Fruit fly (Drosophila melanogaster): ENCODE data around the gene Rnb.
A peak's percentile ranks its signal among the peaks of the same experiment; 100 is the strongest.

Gene Rnb

DNA sequence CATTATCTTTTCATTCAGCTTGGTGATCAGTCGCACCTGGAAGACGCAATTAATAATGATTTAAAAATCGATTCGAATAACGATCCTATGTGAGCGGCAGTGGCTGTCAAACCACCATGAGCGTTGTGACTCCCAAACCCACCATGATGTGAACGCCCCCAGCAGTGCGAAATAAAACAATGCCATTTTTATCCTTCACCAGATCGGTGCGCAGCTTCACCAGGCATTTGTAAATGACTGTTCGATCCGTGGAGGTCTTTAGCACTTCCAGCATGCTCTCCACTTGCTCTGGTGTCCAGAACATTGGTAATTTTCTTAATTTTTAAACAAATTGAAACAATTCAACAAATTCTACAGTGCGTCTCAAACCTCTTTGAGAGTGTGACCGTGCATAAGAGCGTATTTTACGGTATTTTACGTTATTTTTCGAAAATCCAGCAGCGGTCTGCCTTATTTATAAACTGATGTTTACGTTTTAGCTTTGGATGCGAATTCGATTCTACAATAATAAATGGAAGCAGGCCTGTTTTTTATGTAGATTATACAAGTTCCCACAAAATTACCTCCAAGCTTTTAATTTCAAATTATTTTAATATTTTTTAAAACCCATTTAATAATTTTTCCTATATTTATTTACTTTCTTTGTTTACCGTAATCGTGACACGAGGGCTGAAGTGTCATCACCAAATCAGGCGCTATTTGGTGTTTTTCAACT, at the start of gene Rnb, which contains the start of gene Drice (continued):
- peak; percentile 45 for TF ChIP-seq Ets96B (tag; optimal IDR thresholded peaks at IDR 0.05)
- TF ChIP-seq CG8319 (GFP tag; optimal IDR thresholded peaks at IDR 0.05), result no peak
- TF ChIP-seq net (GFP tag; optimal IDR thresholded peaks at IDR 0.05), result no peak

DNA sequence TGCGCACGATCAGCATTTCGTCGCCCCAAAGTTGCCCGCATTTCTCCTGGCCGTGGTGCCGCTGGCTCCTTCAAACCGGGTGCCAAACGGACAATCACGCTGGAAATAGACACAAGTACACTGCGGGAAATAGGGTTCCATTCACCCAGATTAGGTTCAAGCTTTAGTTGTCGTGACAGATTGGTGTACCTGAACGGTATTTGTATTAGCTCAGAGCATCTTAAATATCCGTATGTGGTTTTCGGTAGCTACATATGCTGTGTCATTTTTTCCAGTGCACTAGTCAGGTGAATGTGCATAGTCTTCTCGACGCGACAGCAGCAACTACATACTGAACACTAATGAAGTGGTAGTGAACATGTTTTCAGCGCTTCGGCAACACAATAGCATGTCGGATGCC, 48.0 kb upstream of the Rnb start:
- TF ChIP-seq Eip75B (GFP tag; optimal IDR thresholded peaks at IDR 0.05) (no peak), CG8119 (GFP tag; IDR thresholded peaks at IDR 0.05) (peak; percentile 91), CG34406 (GFP tag; optimal IDR thresholded peaks at IDR 0.05) (no peak), acj6 (GFP tag; optimal IDR thresholded peaks at IDR 0.05) (no peak), CG11762 (GFP tag; optimal IDR thresholded peaks at IDR 0.05; ENCODE audit: insufficient read depth) (peak; percentile 5), CG10669 (GFP tag; optimal IDR thresholded peaks at IDR 0.05) (no peak), Hr4 (GFP tag; optimal IDR thresholded peaks at IDR 0.05) (peak; percentile 93), spab (GFP tag; optimal IDR thresholded peaks at IDR 0.05) (no peak), Eip78C (GFP tag) (no peak), lz (GFP tag; optimal IDR thresholded peaks at IDR 0.05) (no peak), fkh (GFP tag; optimal IDR thresholded peaks at IDR 0.05) (no peak), Sox102F (GFP tag; optimal IDR thresholded peaks at IDR 0.05) (no peak), Ets21C (GFP tag; optimal IDR thresholded peaks at IDR 0.05) (no peak), cyc (GFP tag; optimal IDR thresholded peaks at IDR 0.05) (no peak), CG6808 (GFP tag; optimal IDR thresholded peaks at IDR 0.05) (no peak), Eip93F (GFP tag; optimal IDR thresholded peaks at IDR 0.05) (no peak), CG4318 (GFP tag; optimal IDR thresholded peaks at IDR 0.05) (peak; percentile 88), dac (GFP tag; optimal IDR thresholded peaks at IDR 0.05) (peak; percentile 86), CG3919 (GFP tag; optimal IDR thresholded peaks at IDR 0.05) (no peak), eg (GFP tag; IDR thresholded peaks at IDR 0.05) (peak; percentile 91), salr (GFP tag; optimal IDR thresholded peaks at IDR 0.05) (peak in 1 of 2 experiments; percentile 65), ss (GFP tag; optimal IDR thresholded peaks at IDR 0.05) (no peak), Hr39 (GFP tag; optimal IDR thresholded peaks at IDR 0.05) (no peak), OdsH (GFP tag; optimal IDR thresholded peaks at IDR 0.05) (no peak), Met (GFP tag; optimal IDR thresholded peaks at IDR 0.05) (no peak), CG6792 (GFP tag; optimal IDR thresholded peaks at IDR 0.05) (no peak), vri (GFP tag; optimal IDR thresholded peaks at IDR 0.05) (no peak), CG6276 (GFP tag; optimal IDR thresholded peaks at IDR 0.05) (no peak), CG3032 (tag; optimal IDR thresholded peaks at IDR 0.05) (peak; percentile 67), CG6854 (GFP tag; optimal IDR thresholded peaks at IDR 0.05) (no peak), fd85E (GFP tag; optimal IDR thresholded peaks at IDR 0.05) (no peak), Smox (GFP tag; optimal IDR thresholded peaks at IDR 0.05) (no peak), net (GFP tag; optimal IDR thresholded peaks at IDR 0.05) (no peak), svp (GFP tag) (no peak), CG16779 (tag; optimal IDR thresholded peaks at IDR 0.05) (peak; percentile 9), pdm3 (GFP tag; optimal IDR thresholded peaks at IDR 0.05) (no peak), esn (GFP tag; optimal IDR thresholded peaks at IDR 0.05) (no peak), Sox14 (GFP tag; optimal IDR thresholded peaks at IDR 0.05) (no peak), Ets96B (tag; optimal IDR thresholded peaks at IDR 0.05) (peak; percentile 64), dsx (GFP tag; optimal IDR thresholded peaks at IDR 0.05; ENCODE audit: poor library complexity, severe bottlenecking) (peak; percentile 45), Hr38 (GFP tag; optimal IDR thresholded peaks at IDR 0.05) (peak; percentile 22), CG32006 (GFP tag; optimal IDR thresholded peaks at IDR 0.05) (peak; percentile 94), CG1621 (tag; optimal IDR thresholded peaks at IDR 0.05) (peak; percentile 66), CG7368 (GFP tag; optimal IDR thresholded peaks at IDR 0.05) (peak; percentile 38), CG9139 (GFP tag; optimal IDR thresholded peaks at IDR 0.05) (no peak), Sox15 (GFP tag; optimal IDR thresholded peaks at IDR 0.05) (peak; percentile 3), CG8319 (GFP tag; optimal IDR thresholded peaks at IDR 0.05) (no peak), Lpt (GFP tag; optimal IDR thresholded peaks at IDR 0.05) (peak; percentile 48), topi (GFP tag; optimal IDR thresholded peaks at IDR 0.05) (no peak)

All from whole organism, prepupa.